Fruit fly (Drosophila melanogaster) whole organism, embryonic: ENCODE data around the gene brm.

ENCODE experiments used
- B-H2 ChIP-seq: fragments of 200-800 bp; sonication (Bioruptor generic); optimal IDR thresholded peaks from 2 replicates; lab custom pipeline; 2018; ENCODE audit warnings: missing biosample characterization, mild to moderate bottlenecking, missing genetic modification characterization
- Blimp-1 ChIP-seq: fragments of 200-800 bp; sonication (Bioruptor generic); optimal IDR thresholded peaks from 3 replicates; lab custom pipeline; 2018; ENCODE audit warnings: missing biosample characterization, missing genetic modification characterization, mild to moderate bottlenecking, moderate library complexity, missing genetic modification reagents
- CG12155 ChIP-seq: fragments of 200-800 bp; sonication (Bioruptor generic); optimal IDR thresholded peaks from 3 replicates; lab custom pipeline; 2016; ENCODE audit warnings: missing biosample characterization, missing genetic modification characterization
- CG12391 ChIP-seq: fragments of 200-800 bp; sonication (Bioruptor generic); optimal IDR thresholded peaks from 3 replicates; lab custom pipeline; 2018; ENCODE audit warnings: missing biosample characterization, mild to moderate bottlenecking, missing genetic modification characterization, moderate library complexity
- CG14710 ChIP-seq: fragments of 200-800 bp; sonication (Bioruptor generic); optimal IDR thresholded peaks from 3 replicates; lab custom pipeline; 2019; ENCODE audit warnings: missing biosample characterization, mild to moderate bottlenecking, missing genetic modification characterization, moderate library complexity
- CG15696 ChIP-seq: fragments of 200-800 bp; sonication (Bioruptor generic); optimal IDR thresholded peaks from 2 replicates; lab custom pipeline; 2019; ENCODE audit warnings: missing biosample characterization, mild to moderate bottlenecking, missing genetic modification characterization, moderate library complexity
- CG17361 ChIP-seq: fragments of 200-800 bp; sonication (Bioruptor generic); IDR thresholded peaks from 3 replicates; pipeline ENCODE4 v1.3.6; 2022; ENCODE audit warnings: missing biosample characterization, missing genetic modification characterization
- CG2202 ChIP-seq: fragments of 200-800 bp; sonication (Bioruptor generic); optimal IDR thresholded peaks from 2 replicates; lab custom pipeline; 2018; ENCODE audit warnings: missing biosample characterization, mild to moderate bottlenecking, missing genetic modification characterization
- CG2678 ChIP-seq: fragments of 200-800 bp; sonication (Bioruptor generic); optimal IDR thresholded peaks from 3 replicates; lab custom pipeline; 2019; ENCODE audit warnings: missing biosample characterization, mild to moderate bottlenecking, missing genetic modification characterization, moderate library complexity
- CG30020 ChIP-seq: fragments of 200-800 bp; optimal IDR thresholded peaks from 2 replicates; lab custom pipeline; 2019; ENCODE audit warnings: missing biosample characterization, mild to moderate bottlenecking, missing genetic modification characterization, moderate library complexity
- CG3847 ChIP-seq: fragments of 200-800 bp; sonication (Bioruptor generic); IDR thresholded peaks from 2 replicates; pipeline ENCODE4 v1.3.6; 2022; ENCODE audit warnings: missing biosample characterization, missing genetic modification characterization
- CG4404 ChIP-seq: fragments of 200-800 bp; sonication (Bioruptor generic); IDR thresholded peaks from 2 replicates; pipeline ENCODE4 v1.3.6; 2022; ENCODE audit warnings: missing biosample characterization, missing genetic modification characterization
- CG5180 ChIP-seq: fragments of 200-800 bp; sonication (Bioruptor generic); optimal IDR thresholded peaks from 3 replicates; lab custom pipeline; 2017; ENCODE audit warnings: missing biosample characterization, missing genetic modification characterization, mild to moderate bottlenecking, moderate library complexity, missing genetic modification reagents
- CG7987 ChIP-seq: fragments of 200-800 bp; sonication (Bioruptor generic); optimal IDR thresholded peaks from 2 replicates; lab custom pipeline; 2018; ENCODE audit warnings: missing biosample characterization, mild to moderate bottlenecking, missing genetic modification characterization, moderate library complexity
- CG9876 ChIP-seq: fragments of 200-800 bp; sonication (Bioruptor generic); optimal IDR thresholded peaks from 2 replicates; lab custom pipeline; 2016; ENCODE audit warnings: missing biosample characterization, missing genetic modification characterization
- CoRest ChIP-seq: fragments of 200-800 bp; sonication (Bioruptor generic); optimal IDR thresholded peaks from 3 replicates; lab custom pipeline; 2018; ENCODE audit warnings: missing biosample characterization, mild to moderate bottlenecking, missing genetic modification characterization, moderate library complexity
- Eip74EF ChIP-seq, 2 experiments: fragments of 200-800 bp in 1 of 2; fragments of >200 bp in 1 of 2; sonication (Bioruptor generic) in 1 of 2; optimal IDR thresholded peaks; 2 replicates each; lab custom pipeline; 2017 to 2019; ENCODE audit warnings: missing biosample characterization in 2 of 2, missing genetic modification characterization in 2 of 2, mild to moderate bottlenecking in 1 of 2, moderate library complexity in 1 of 2
- HHEX ChIP-seq: fragments of 200-800 bp; sonication (Bioruptor generic); optimal IDR thresholded peaks from 3 replicates; lab custom pipeline; 2017; ENCODE audit warnings: missing biosample characterization, mild to moderate bottlenecking, missing genetic modification characterization, missing genetic modification reagents
- Hsf ChIP-seq: fragments of 200-800 bp; sonication (Bioruptor generic); optimal IDR thresholded peaks from 3 replicates; lab custom pipeline; 2016; ENCODE audit warnings: missing biosample characterization, missing genetic modification characterization
- Meics ChIP-seq: fragments of 200-800 bp; sonication (Bioruptor generic); optimal IDR thresholded peaks from 2 replicates; lab custom pipeline; 2017; ENCODE audit warnings: missing biosample characterization, mild to moderate bottlenecking, missing genetic modification characterization
- Pdp1 ChIP-seq, 2 experiments: fragments of 200-800 bp; sonication (Bioruptor generic); optimal IDR thresholded peaks; 3 replicates each; lab custom pipeline; 2016; ENCODE audit warnings: missing biosample characterization in 2 of 2, missing genetic modification characterization in 2 of 2, mild to moderate bottlenecking in 1 of 2, moderate library complexity in 1 of 2
- Poxn ChIP-seq: fragments of 200-800 bp; sonication (Bioruptor generic); IDR thresholded peaks from 2 replicates; pipeline ENCODE4 v1.3.6; 2022; ENCODE audit warnings: missing biosample characterization, missing genetic modification characterization
- Rfx ChIP-seq: fragments of 200-800 bp; sonication (Bioruptor generic); IDR thresholded peaks from 2 replicates; pipeline ENCODE4 v1.3.6; 2022; ENCODE audit warnings: missing biosample characterization, missing genetic modification characterization
- Sox100B ChIP-seq: fragments of 200-800 bp; sonication (Bioruptor generic); optimal IDR thresholded peaks from 3 replicates; lab custom pipeline; 2018; ENCODE audit warnings: missing biosample characterization, mild to moderate bottlenecking, missing genetic modification characterization
- ab ChIP-seq: fragments of 200-800 bp; sonication (Bioruptor generic); optimal IDR thresholded peaks from 2 replicates; lab custom pipeline; 2016; ENCODE audit warnings: missing biosample characterization, missing genetic modification characterization
- br ChIP-seq: fragments of >200 bp; optimal IDR thresholded peaks from 2 replicates; lab custom pipeline; 2017
- crol ChIP-seq: fragments of 200-800 bp; sonication (Bioruptor generic); IDR thresholded peaks from 2 replicates; pipeline ENCODE4 v1.3.6; 2022; ENCODE audit warnings: missing biosample characterization, missing genetic modification characterization
- ewg ChIP-seq: fragments of 200-800 bp; sonication (Bioruptor generic); optimal IDR thresholded peaks from 3 replicates; lab custom pipeline; 2017; ENCODE audit warnings: mild to moderate bottlenecking, missing biosample characterization, missing genetic modification reagents, missing genetic modification characterization
- fd96Cb ChIP-seq: fragments of 200-800 bp; sonication (Bioruptor generic); optimal IDR thresholded peaks from 2 replicates; lab custom pipeline; 2018; ENCODE audit warnings: missing biosample characterization, mild to moderate bottlenecking, missing genetic modification characterization, moderate library complexity
- gem ChIP-seq: fragments of 200-800 bp; sonication (Bioruptor generic); optimal IDR thresholded peaks from 2 replicates; lab custom pipeline; 2019; ENCODE audit warnings: missing biosample characterization, mild to moderate bottlenecking, missing genetic modification characterization, moderate library complexity
- grau ChIP-seq: fragments of 200-800 bp; optimal IDR thresholded peaks from 3 replicates; lab custom pipeline; 2019; ENCODE audit warnings: missing biosample characterization, mild to moderate bottlenecking, missing genetic modification characterization, moderate library complexity
- klu ChIP-seq: fragments of 200-800 bp; sonication (Bioruptor generic); IDR thresholded peaks from 2 replicates; pipeline ENCODE4 v1.3.6; 2022; ENCODE audit warnings: missing biosample characterization, missing genetic modification characterization
- knrl ChIP-seq: fragments of 200-800 bp; sonication (Bioruptor generic); IDR thresholded peaks from 3 replicates; pipeline ENCODE4 v1.3.6; 2022; ENCODE audit warnings: missing biosample characterization, missing genetic modification characterization; ENCODE audit not compliant: partially characterized antibody
- lilli ChIP-seq: fragments of 200-800 bp; sonication (Bioruptor generic); optimal IDR thresholded peaks from 3 replicates; lab custom pipeline; 2016; ENCODE audit warnings: missing biosample characterization, missing genetic modification characterization
- lola ChIP-seq, 3 experiments: fragments of >200 bp in 2 of 3; fragments of 200-800 bp in 1 of 3; sonication (Bioruptor generic) in 1 of 3; optimal IDR thresholded peaks; 2 replicates each; lab custom pipeline; 2017 to 2019; ENCODE audit warnings: missing biosample characterization in 3 of 3, missing genetic modification characterization in 3 of 3, mild to moderate bottlenecking in 1 of 3, moderate library complexity in 1 of 3
- luna ChIP-seq: fragments of 200-800 bp; sonication (Bioruptor generic); optimal IDR thresholded peaks from 2 replicates; lab custom pipeline; 2016; ENCODE audit warnings: missing biosample characterization, missing genetic modification characterization
- mirr ChIP-seq: fragments of 200-800 bp; sonication (Bioruptor generic); optimal IDR thresholded peaks from 3 replicates; lab custom pipeline; 2018; ENCODE audit warnings: missing biosample characterization, mild to moderate bottlenecking, missing genetic modification characterization
- nerfin-2 ChIP-seq: fragments of 200-800 bp; sonication (Bioruptor generic); IDR thresholded peaks from 2 replicates; pipeline ENCODE4 v1.3.6; 2022; ENCODE audit warnings: missing biosample characterization, missing genetic modification characterization; ENCODE audit not compliant: partially characterized antibody
- nmo ChIP-seq: fragments of 200-800 bp; sonication (Bioruptor generic); optimal IDR thresholded peaks from 2 replicates; lab custom pipeline; 2018; ENCODE audit warnings: missing biosample characterization, mild to moderate bottlenecking, missing genetic modification characterization, moderate library complexity
- onecut ChIP-seq: fragments of 200-800 bp; sonication (Bioruptor generic); IDR thresholded peaks from 2 replicates; pipeline ENCODE4 v1.3.6; 2022; ENCODE audit warnings: missing biosample characterization, missing genetic modification characterization
- peb ChIP-seq: fragments of 200-800 bp; sonication (Bioruptor generic); IDR thresholded peaks from 2 replicates; pipeline ENCODE4 v1.3.6; 2022; ENCODE audit warnings: missing biosample characterization, missing genetic modification characterization
- pho ChIP-seq: fragments of 200-800 bp; sonication (Bioruptor generic); optimal IDR thresholded peaks from 2 replicates; lab custom pipeline; 2016; ENCODE audit warnings: missing biosample characterization, missing genetic modification characterization
- phol ChIP-seq: fragments of 200-800 bp; sonication (Bioruptor generic); optimal IDR thresholded peaks from 3 replicates; lab custom pipeline; 2018; ENCODE audit warnings: missing biosample characterization, mild to moderate bottlenecking, missing genetic modification characterization, moderate library complexity
- ro ChIP-seq: fragments of 200-800 bp; sonication (Bioruptor generic); IDR thresholded peaks from 2 replicates; pipeline ENCODE4 v1.3.6; 2022; ENCODE audit warnings: missing biosample characterization, missing genetic modification characterization
- so ChIP-seq: fragments of 200-800 bp; sonication (Bioruptor generic); IDR thresholded peaks from 3 replicates; pipeline ENCODE4 v1.3.6; 2022; ENCODE audit warnings: missing biosample characterization, missing genetic modification characterization
- sug ChIP-seq: fragments of 200-800 bp; optimal IDR thresholded peaks from 2 replicates; lab custom pipeline; 2019; ENCODE audit warnings: missing biosample characterization, mild to moderate bottlenecking, missing genetic modification characterization, moderate library complexity
- trem ChIP-seq: fragments of 200-800 bp; optimal IDR thresholded peaks from 3 replicates; lab custom pipeline; 2019; ENCODE audit warnings: missing biosample characterization, mild to moderate bottlenecking, missing genetic modification characterization, moderate library complexity
- zen ChIP-seq: fragments of 200-800 bp; sonication (Bioruptor generic); optimal IDR thresholded peaks from 3 replicates; lab custom pipeline; 2018; ENCODE audit warnings: missing biosample characterization, mild to moderate bottlenecking, missing genetic modification characterization, moderate library complexity

brm gene

DNA sequence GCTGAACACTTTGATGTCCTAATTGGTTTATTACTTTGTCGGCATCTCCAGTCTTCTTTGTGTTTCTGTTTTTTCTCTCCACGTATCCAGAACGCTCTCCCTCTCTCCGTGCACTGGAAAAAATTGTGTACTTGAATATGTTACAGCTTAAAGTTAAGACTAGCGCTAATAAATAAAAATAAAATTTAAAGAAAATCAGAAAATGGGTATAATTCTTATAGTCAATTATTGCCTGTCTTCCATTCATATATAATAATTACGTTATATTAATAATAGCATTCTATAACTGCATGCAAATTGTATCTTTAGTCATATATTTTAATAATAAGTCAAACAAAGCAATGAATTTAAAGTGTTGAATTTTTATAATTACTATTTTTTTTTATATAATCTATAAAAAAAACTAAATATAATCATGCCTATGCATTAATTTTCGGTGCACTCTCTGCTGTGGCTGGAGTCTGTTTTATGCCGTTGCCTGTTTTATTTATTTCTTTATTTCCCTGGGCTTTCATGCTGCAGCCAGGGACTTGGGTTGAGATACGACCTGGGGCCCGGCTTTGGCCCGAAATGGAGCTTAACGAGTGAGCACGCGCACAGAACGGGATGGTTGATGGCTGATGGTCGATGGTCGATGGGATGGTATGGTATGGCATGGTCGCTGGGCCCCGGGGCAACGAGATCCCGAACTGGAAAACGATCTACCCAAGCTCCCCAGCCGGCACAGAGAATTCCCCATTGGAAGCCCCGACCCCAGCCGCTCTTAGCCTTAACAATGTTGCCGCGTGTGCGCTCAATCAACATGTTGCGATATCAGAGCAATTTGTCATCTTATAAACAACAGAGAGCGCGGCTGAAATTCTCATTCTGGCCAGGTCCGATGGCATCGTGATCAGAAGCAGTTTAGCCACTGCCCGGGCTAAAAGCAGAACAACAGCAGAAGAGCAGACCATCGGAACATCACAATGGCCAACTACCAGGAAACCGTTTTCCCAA is 33.4 kb upstream of the brm start (continued):
- TF ChIP-seq crol (GFP tag; lab: Robert Waterston, UW) (no peak), fd96Cb (tag; lab: Kevin White, UChicago) (peak; percentile 36), CoRest (tag; lab: Kevin White, UChicago) (no peak), knrl (GFP tag; lab: Robert Waterston, UW) (no peak), Meics (GFP tag; lab: Kevin White, UChicago) (no peak), peb (GFP tag; lab: Robert Waterston, UW) (no peak), gem (tag; lab: Kevin White, UChicago) (peak; percentile 59), lola (GFP tag; optimal IDR thresholded peaks at IDR 0.05; lab: Kevin White, UChicago) (peak in 1 of 3 experiments; percentile 69), CG12391 (tag; lab: Kevin White, UChicago) (peak; percentile 42), CG2202 (tag; lab: Kevin White, UChicago) (no peak), Pdp1 (GFP tag; optimal IDR thresholded peaks at IDR 0.05; lab: Kevin White, UChicago) (no peak), CG5180 (GFP tag; lab: Kevin White, UChicago) (no peak), CG14710 (tag; lab: Kevin White, UChicago) (peak; percentile 77), HHEX (GFP tag; lab: Kevin White, UChicago) (no peak), sug (tag; lab: Kevin White, UChicago) (no peak), zen (no peak), phol (tag; lab: Kevin White, UChicago) (peak; percentile 58), CG15696 (tag; lab: Kevin White, UChicago) (peak; percentile 51), nerfin-2 (no peak), ewg (GFP tag; lab: Kevin White, UChicago) (no peak), Eip74EF (GFP tag; optimal IDR thresholded peaks at IDR 0.05; lab: Kevin White, UChicago) (no peak), CG3847 (no peak), CG12155 (GFP tag; lab: Kevin White, UChicago) (no peak), pho (GFP tag; lab: Kevin White, UChicago) (no peak), Blimp-1 (GFP tag; lab: Kevin White, UChicago) (peak; percentile 48), Poxn (GFP tag; lab: Robert Waterston, UW) (no peak), CG17361 (GFP tag; lab: Robert Waterston, UW) (peak; percentile 81), ab (GFP tag; lab: Kevin White, UChicago) (no peak), mirr (no peak), CG2678 (tag; lab: Kevin White, UChicago) (peak; percentile 19), klu (GFP tag; lab: Robert Waterston, UW) (no peak), so (GFP tag; lab: Robert Waterston, UW) (no peak), CG9876 (GFP tag; lab: Kevin White, UChicago) (no peak), luna (GFP tag; lab: Kevin White, UChicago) (no peak), B-H2 (GFP tag; lab: Kevin White, UChicago) (no peak), lilli (no peak), trem (tag; lab: Kevin White, UChicago) (peak; percentile 55), ro (no peak), Hsf (no peak), CG30020 (tag; lab: Kevin White, UChicago) (no peak), Sox100B (GFP tag; lab: Kevin White, UChicago) (peak; percentile 14), Rfx (GFP tag; lab: Robert Waterston, UW) (no peak), onecut (GFP tag; lab: Robert Waterston, UW) (no peak), CG7987 (no peak), CG4404 (GFP tag; lab: Robert Waterston, UW) (no peak), nmo (GFP tag; lab: Kevin White, UChicago) (peak; percentile 56), br (lab: Kevin White, UChicago) (no peak), grau (tag; lab: Kevin White, UChicago) (peak; percentile 13)
